Worm (Caenorhabditis elegans) whole organism, L3 larva: Measurements from ENCODE around the gene srp-6.

Experiments
- R02D3.7 ChIP-seq: fragments of 150-350 bp; optimal IDR thresholded peaks from 2 replicates; lab custom pipeline; 2014; ENCODE audit warnings: missing biosample characterization, missing genetic modification characterization
- ZK546.5 ChIP-seq: sonication (generic microtip); optimal IDR thresholded peaks from 2 replicates; lab custom pipeline; 2017; ENCODE audit warnings: missing biosample characterization, missing genetic modification characterization
- aly-2 ChIP-seq: fragments of 150-350 bp; optimal IDR thresholded peaks from 2 replicates; lab custom pipeline; 2014; ENCODE audit warnings: missing biosample characterization, missing genetic modification characterization
- ama-1 ChIP-seq: fragments of 150-350 bp; optimal IDR thresholded peaks from 2 replicates; lab custom pipeline; 2018
- ceh-16 ChIP-seq: sonication (generic microtip); optimal IDR thresholded peaks from 2 replicates; lab custom pipeline; 2017; ENCODE audit warnings: missing biosample characterization, missing genetic modification characterization
- ceh-28 ChIP-seq: fragments of 150-350 bp; optimal IDR thresholded peaks from 2 replicates; lab custom pipeline; 2014; ENCODE audit warnings: missing biosample characterization, missing genetic modification reagents, missing genetic modification characterization
- ceh-82 ChIP-seq: fragments of 150-350 bp; optimal IDR thresholded peaks from 2 replicates; lab custom pipeline; 2014; ENCODE audit warnings: missing biosample characterization, missing genetic modification characterization
- ceh-9 ChIP-seq: sonication (generic microtip); optimal IDR thresholded peaks from 2 replicates; lab custom pipeline; 2018; ENCODE audit warnings: missing biosample characterization, missing genetic modification characterization
- daf-12 ChIP-seq: fragments of 150-350 bp; optimal IDR thresholded peaks from 2 replicates; lab custom pipeline; 2014; ENCODE audit warnings: missing biosample characterization, missing genetic modification reagents, missing genetic modification characterization
- egl-5 ChIP-seq: fragments of 150-350 bp; optimal IDR thresholded peaks from 2 replicates; lab custom pipeline; 2017; ENCODE audit warnings: missing biosample characterization, missing genetic modification reagents, missing genetic modification characterization, inconsistent platforms
- elt-1 ChIP-seq: fragments of 150-350 bp; optimal IDR thresholded peaks from 2 replicates; lab custom pipeline; 2014; ENCODE audit warnings: missing biosample characterization, missing genetic modification characterization
- elt-2 ChIP-seq: sonication (generic microtip); optimal IDR thresholded peaks from 2 replicates; lab custom pipeline; 2016; ENCODE audit warnings: missing genetic modification reagents, mild to moderate bottlenecking, missing genetic modification characterization, missing compliant biosample characterization
- elt-3 ChIP-seq, 3 experiments: fragments of 150-350 bp in 1 of 3; sonication (generic microtip) in 2 of 3; optimal IDR thresholded peaks; 2 replicates in 2 of 3; 4 replicates in 1 of 3; lab custom pipeline; 2014 to 2017; ENCODE audit warnings: missing biosample characterization in 3 of 3, missing genetic modification characterization in 3 of 3
- fkh-10 ChIP-seq: sonication (generic microtip); optimal IDR thresholded peaks from 2 replicates; lab custom pipeline; 2017; ENCODE audit warnings: missing biosample characterization, missing genetic modification reagents, missing genetic modification characterization
- fkh-2 ChIP-seq: fragments of 150-350 bp; optimal IDR thresholded peaks from 2 replicates; lab custom pipeline; 2014; ENCODE audit warnings: missing biosample characterization, missing genetic modification reagents, missing genetic modification characterization
- fos-1 ChIP-seq: fragments of 150-350 bp; optimal IDR thresholded peaks from 2 replicates; lab custom pipeline; 2014; ENCODE audit warnings: missing biosample characterization, missing genetic modification characterization
- jun-1 ChIP-seq: fragments of 150-350 bp; optimal IDR thresholded peaks from 2 replicates; lab custom pipeline; 2014; ENCODE audit warnings: missing biosample characterization, missing genetic modification reagents, missing genetic modification characterization
- lin-39 ChIP-seq: fragments of 150-350 bp; optimal IDR thresholded peaks from 2 replicates; lab custom pipeline; 2018; ENCODE audit warnings: missing biosample characterization, missing genetic modification reagents, missing genetic modification characterization
- lsy-12 ChIP-seq: sonication (generic microtip); optimal IDR thresholded peaks from 2 replicates; lab custom pipeline; 2016; ENCODE audit warnings: mild to moderate bottlenecking, missing genetic modification characterization, missing compliant biosample characterization
- mdl-1 ChIP-seq: fragments of 150-350 bp; optimal IDR thresholded peaks from 2 replicates; lab custom pipeline; 2014; ENCODE audit warnings: missing biosample characterization, missing genetic modification characterization
- nfya-1 ChIP-seq: sonication (generic microtip); optimal IDR thresholded peaks from 2 replicates; lab custom pipeline; 2017; ENCODE audit warnings: missing genetic modification characterization, mild to moderate bottlenecking, missing compliant biosample characterization, antibody characterized with exemption, moderate library complexity; ENCODE audit not compliant: insufficient read depth
- nhr-23 ChIP-seq: fragments of 150-350 bp; optimal IDR thresholded peaks from 2 replicates; lab custom pipeline; 2014; ENCODE audit warnings: missing biosample characterization, missing genetic modification reagents, missing genetic modification characterization
- nhr-237 ChIP-seq: fragments of 150-350 bp; optimal IDR thresholded peaks from 2 replicates; lab custom pipeline; 2014; ENCODE audit warnings: missing biosample characterization, missing genetic modification characterization
- nhr-25 ChIP-seq: sonication (generic microtip); optimal IDR thresholded peaks from 2 replicates; lab custom pipeline; 2017; ENCODE audit warnings: missing biosample characterization, missing genetic modification characterization
- nhr-28 ChIP-seq: fragments of 150-350 bp; optimal IDR thresholded peaks from 2 replicates; lab custom pipeline; 2014; ENCODE audit warnings: missing biosample characterization, missing genetic modification characterization
- nhr-67 ChIP-seq: fragments of 150-350 bp; optimal IDR thresholded peaks from 2 replicates; lab custom pipeline; 2014; ENCODE audit warnings: missing biosample characterization, missing genetic modification characterization
- nhr-76 ChIP-seq: fragments of 150-350 bp; sonication (generic microtip); optimal IDR thresholded peaks from 5 replicates; lab custom pipeline; 2014; ENCODE audit warnings: missing biosample characterization, missing genetic modification characterization
- pqm-1 ChIP-seq: fragments of 150-350 bp; optimal IDR thresholded peaks from 2 replicates; lab custom pipeline; 2017; ENCODE audit warnings: missing biosample characterization, missing genetic modification characterization, inconsistent platforms
- sea-2 ChIP-seq: fragments of 150-350 bp; sonication (generic microtip); optimal IDR thresholded peaks from 4 replicates; lab custom pipeline; 2014; ENCODE audit warnings: missing biosample characterization, missing genetic modification reagents, missing genetic modification characterization
- unc-39 ChIP-seq: sonication (generic microtip); optimal IDR thresholded peaks from 4 replicates; lab custom pipeline; 2017; ENCODE audit warnings: missing biosample characterization, missing genetic modification characterization
- unc-62 ChIP-seq: fragments of 150-350 bp; sonication (generic microtip); optimal IDR thresholded peaks from 4 replicates; lab custom pipeline; 2014; ENCODE audit warnings: missing biosample characterization, missing genetic modification reagents, missing genetic modification characterization
- zag-1 ChIP-seq: fragments of 150-350 bp; optimal IDR thresholded peaks from 2 replicates; lab custom pipeline; 2014; ENCODE audit warnings: missing biosample characterization, missing genetic modification characterization
- ztf-4 ChIP-seq: fragments of 150-350 bp; optimal IDR thresholded peaks from 2 replicates; lab custom pipeline; 2014; ENCODE audit warnings: missing biosample characterization, missing genetic modification characterization

Gene srp-6

ce11 chrV:7364951-7365350, 21.0 kb downstream of the srp-6 start, which contains the start of gene exc-13:
Gene exc-13 (plus strand): TSS chrV:7365251.
- TF ChIP-seq ceh-82 (no peak), nhr-28 (no peak), elt-2 (no peak), lin-39 (tag; lab: Kevin White, UChicago) (peak; percentile 2), nhr-76 (tag; lab: Kevin White, UChicago) (no peak), ZK546.5 (tag; lab: Kevin White, UChicago) (no peak), elt-3 (tag; optimal IDR thresholded peaks at IDR 0.05; lab: Kevin White, UChicago) (no peak)

DNA sequence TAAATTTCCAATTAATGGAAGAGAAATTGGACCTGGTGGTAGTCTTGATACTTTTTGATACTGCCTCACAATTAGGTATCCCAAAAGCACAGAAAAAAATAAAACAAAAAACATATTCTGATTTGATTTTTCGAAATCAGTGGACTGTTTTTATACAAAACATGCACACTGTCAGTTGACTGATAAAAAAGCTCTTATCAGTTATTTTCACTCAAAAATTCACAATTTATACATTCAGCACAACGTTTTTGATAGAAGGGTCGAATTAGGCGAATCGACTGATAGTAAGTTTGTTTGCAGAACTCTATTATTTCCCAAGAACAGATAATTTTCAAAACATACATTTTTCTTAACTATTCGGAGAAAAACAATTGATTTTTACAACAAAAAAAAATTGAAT, 21.8 kb downstream of the srp-6 start, which contains the start of gene cyp-35A2:
cyp-35A2 (minus strand) TSS at position 124 of the 400 bp plus-strand sequence.
- TF ChIP-seq elt-2 (peak; percentile 86), pqm-1 (tag; lab: Kevin White, UChicago) (peak; percentile 79), sea-2 (GFP tag; lab: Kevin White, UChicago) (no peak)

ce11 chrV:7361673-7362072, 24.2 kb downstream of the srp-6 start, which contains the start of gene cyp-35A1:
Gene cyp-35A1 (minus strand): TSS chrV:7361773.
- no peak for TF ChIP-seq nhr-67 (tag; lab: Kevin White, UChicago)
- TF ChIP-seq aly-2 (tag; lab: Kevin White, UChicago), result no peak
- no peak for TF ChIP-seq fkh-2 (tag; lab: Kevin White, UChicago)
- no peak for TF ChIP-seq egl-5 (tag; lab: Kevin White, UChicago)
- no peak for TF ChIP-seq ama-1 (lab: Kevin White, UChicago)
- TF ChIP-seq daf-12 (tag; lab: Kevin White, UChicago), result no peak
- TF ChIP-seq unc-39 (tag; lab: Kevin White, UChicago), result no peak
- no peak for TF ChIP-seq ceh-9
- no peak for TF ChIP-seq jun-1 (tag; lab: Kevin White, UChicago)
- TF ChIP-seq sea-2 (GFP tag; lab: Kevin White, UChicago), result no peak

- TF ChIP-seq nhr-67 (tag; lab: Kevin White, UChicago), result no peak
These were observed 28.8 kb downstream of the srp-6 start, which contains the start of gene C03G6.6 for ce11 chrV:7357132-7357531. Gene C03G6.6 (plus strand): TSS chrV:7357432.

DNA sequence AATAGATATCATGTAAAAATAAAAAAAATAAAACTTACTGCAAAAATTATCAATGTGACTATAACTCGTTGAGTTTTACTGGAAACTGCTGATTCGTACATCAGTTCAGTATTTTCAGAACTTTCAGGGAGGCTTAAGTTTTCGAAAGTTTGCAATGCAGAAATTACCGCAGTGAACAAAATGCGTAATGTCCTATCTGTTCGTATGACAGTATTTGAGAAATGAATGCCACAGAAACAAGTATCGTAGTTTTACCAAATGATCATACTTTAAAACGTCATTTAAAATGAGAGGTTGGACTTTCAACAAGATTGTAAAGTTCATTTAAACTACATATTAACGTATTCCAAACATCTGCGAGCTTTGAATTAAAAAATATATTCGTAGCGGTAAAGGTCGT, 29.2 kb downstream of the srp-6 start, which contains the start of gene C03G6.21:
C03G6.21 (minus strand) TSS at position 101 of the 400 bp plus-strand sequence.
- TF ChIP-seq zag-1 (tag; lab: Kevin White, UChicago) (no peak), lsy-12 (no peak), nhr-25 (tag; lab: Kevin White, UChicago) (no peak), nhr-67 (tag; lab: Kevin White, UChicago) (no peak), mdl-1 (tag; lab: Kevin White, UChicago) (no peak), nfya-1 (tag; lab: Kevin White, UChicago) (no peak), unc-62 (GFP tag; lab: Kevin White, UChicago) (no peak), fos-1 (tag; lab: Kevin White, UChicago) (no peak), egl-5 (tag; lab: Kevin White, UChicago) (no peak)

ce11 chrV:7355464-7355863, 30.4 kb downstream of the srp-6 start, which contains the start of gene tag-293:
Gene tag-293 (minus strand): TSS chrV:7355564.
- TF ChIP-seq mdl-1 (tag; lab: Kevin White, UChicago), result no peak
- TF ChIP-seq elt-2, result no peak
- no peak for TF ChIP-seq ceh-9
- no peak for TF ChIP-seq ceh-28 (tag; lab: Kevin White, UChicago)
- no peak for TF ChIP-seq unc-62 (GFP tag; lab: Kevin White, UChicago)
- no peak for TF ChIP-seq nhr-25 (tag; lab: Kevin White, UChicago)
- TF ChIP-seq pqm-1 (tag; lab: Kevin White, UChicago), result no peak
- TF ChIP-seq fkh-10 (GFP tag; lab: Kevin White, UChicago), result no peak
- no peak for TF ChIP-seq ceh-16
- no peak for TF ChIP-seq ztf-4 (tag; lab: Kevin White, UChicago)
- TF ChIP-seq fos-1 (tag; lab: Kevin White, UChicago), result no peak
- no peak for TF ChIP-seq nhr-23 (tag; lab: Kevin White, UChicago)
- TF ChIP-seq elt-1, result no peak
- TF ChIP-seq nhr-237 (tag; lab: Kevin White, UChicago), result no peak
- no peak for TF ChIP-seq R02D3.7 (tag; lab: Kevin White, UChicago)
